Fruit fly (Drosophila melanogaster) whole organism, embryonic: Measurements from ENCODE around the gene CG33233.

Experiments used
- ATbp ChIP-seq: fragments of 200-800 bp; sonication (Bioruptor generic); optimal IDR thresholded peaks from 2 replicates; lab custom pipeline; 2017; ENCODE audit warnings: missing biosample characterization, mild to moderate bottlenecking, missing genetic modification characterization, missing genetic modification reagents
- Atf6 ChIP-seq: fragments of 200-800 bp; sonication (Bioruptor generic); IDR thresholded peaks from 2 replicates; pipeline ENCODE4 v1.3.6; 2022; ENCODE audit warnings: missing biosample characterization, missing genetic modification characterization
- Bdp1 ChIP-seq: fragments of 200-800 bp; sonication (Bioruptor generic); optimal IDR thresholded peaks from 3 replicates; lab custom pipeline; 2016; ENCODE audit warnings: missing biosample characterization, missing genetic modification characterization
- CG10209 ChIP-seq: fragments of 200-800 bp; sonication (Bioruptor generic); optimal IDR thresholded peaks from 3 replicates; lab custom pipeline; 2017; ENCODE audit warnings: missing biosample characterization, mild to moderate bottlenecking, missing genetic modification characterization, missing genetic modification reagents
- CG11696 ChIP-seq: fragments of 200-800 bp; sonication (Bioruptor generic); IDR thresholded peaks from 2 replicates; pipeline ENCODE4 v1.3.6; 2022; ENCODE audit warnings: missing biosample characterization, missing genetic modification characterization
- CG14710 ChIP-seq: fragments of 200-800 bp; sonication (Bioruptor generic); optimal IDR thresholded peaks from 3 replicates; lab custom pipeline; 2019; ENCODE audit warnings: missing biosample characterization, mild to moderate bottlenecking, missing genetic modification characterization, moderate library complexity
- CG15269 ChIP-seq: fragments of 200-800 bp; sonication (Bioruptor generic); optimal IDR thresholded peaks from 2 replicates; lab custom pipeline; 2018; ENCODE audit warnings: missing biosample characterization, mild to moderate bottlenecking, missing genetic modification characterization, moderate library complexity
- CG17361 ChIP-seq: fragments of 200-800 bp; sonication (Bioruptor generic); IDR thresholded peaks from 3 replicates; pipeline ENCODE4 v1.3.6; 2022; ENCODE audit warnings: missing biosample characterization, missing genetic modification characterization
- CG17568 ChIP-seq: fragments of 200-800 bp; sonication (Bioruptor generic); optimal IDR thresholded peaks from 2 replicates; lab custom pipeline; 2018; ENCODE audit warnings: missing biosample characterization, mild to moderate bottlenecking, missing genetic modification characterization, moderate library complexity
- CG1832 ChIP-seq: fragments of 200-800 bp; sonication (Bioruptor generic); optimal IDR thresholded peaks from 2 replicates; lab custom pipeline; 2017; ENCODE audit warnings: missing biosample characterization, mild to moderate bottlenecking, missing genetic modification characterization, inconsistent platforms
- CG2129 ChIP-seq: fragments of 200-800 bp; sonication (Bioruptor generic); IDR thresholded peaks from 2 replicates; pipeline ENCODE4 v1.3.6; 2022; ENCODE audit warnings: missing biosample characterization, missing genetic modification characterization; ENCODE audit not compliant: partially characterized antibody
- CG32767 ChIP-seq: fragments of 200-800 bp; sonication (Bioruptor generic); IDR thresholded peaks from 2 replicates; pipeline ENCODE4 v1.3.6; 2022; ENCODE audit warnings: missing biosample characterization, missing genetic modification characterization
- CG32772 ChIP-seq: fragments of 200-800 bp; sonication (Bioruptor generic); IDR thresholded peaks from 2 replicates; pipeline ENCODE4 v1.3.6; 2022; ENCODE audit warnings: missing biosample characterization, missing genetic modification characterization
- CG34376 ChIP-seq: fragments of 200-800 bp; sonication (Bioruptor generic); optimal IDR thresholded peaks from 2 replicates; lab custom pipeline; 2018; ENCODE audit warnings: missing biosample characterization, mild to moderate bottlenecking, missing genetic modification characterization
- CG43689 ChIP-seq: fragments of 200-800 bp; sonication (Bioruptor generic); IDR thresholded peaks from 2 replicates; pipeline ENCODE4 v1.3.6; 2022; ENCODE audit warnings: missing biosample characterization, missing genetic modification characterization
- CG4617 ChIP-seq: fragments of 200-800 bp; sonication (Bioruptor generic); optimal IDR thresholded peaks from 3 replicates; lab custom pipeline; 2016; ENCODE audit warnings: missing biosample characterization, missing genetic modification characterization, borderline replicate concordance
- CG4820 ChIP-seq: fragments of 200-800 bp; sonication (Bioruptor generic); optimal IDR thresholded peaks from 3 replicates; lab custom pipeline; 2016; ENCODE audit warnings: missing biosample characterization, missing genetic modification characterization
- CG6272 ChIP-seq: fragments of 200-800 bp; sonication (Bioruptor generic); IDR thresholded peaks from 2 replicates; pipeline ENCODE4 v1.3.6; 2022; ENCODE audit warnings: missing biosample characterization, missing genetic modification characterization
- CG6654 ChIP-seq: fragments of 200-800 bp; sonication (Bioruptor generic); optimal IDR thresholded peaks from 2 replicates; lab custom pipeline; 2017; ENCODE audit warnings: missing biosample characterization, mild to moderate bottlenecking, missing genetic modification characterization
- CG6765 ChIP-seq: fragments of 200-800 bp; sonication (Bioruptor generic); optimal IDR thresholded peaks from 3 replicates; lab custom pipeline; 2017; ENCODE audit warnings: missing biosample characterization, mild to moderate bottlenecking, missing genetic modification characterization
- CG8290 ChIP-seq, 3 experiments: fragments of 200-800 bp; sonication (Bioruptor generic); optimal IDR thresholded peaks; 2 replicates each; lab custom pipeline; 2016 to 2019; ENCODE audit warnings: missing biosample characterization in 3 of 3, missing genetic modification characterization in 3 of 3, mild to moderate bottlenecking in 2 of 3, moderate library complexity in 1 of 3
- CG8944 ChIP-seq: fragments of 200-800 bp; sonication (Bioruptor generic); optimal IDR thresholded peaks from 3 replicates; lab custom pipeline; 2016; ENCODE audit warnings: missing biosample characterization, missing genetic modification characterization
- CG9817 ChIP-seq: fragments of 200-800 bp; sonication (Bioruptor generic); optimal IDR thresholded peaks from 2 replicates; lab custom pipeline; 2018; ENCODE audit warnings: missing biosample characterization, mild to moderate bottlenecking, missing genetic modification characterization, moderate library complexity
- Doc3 ChIP-seq: fragments of 200-800 bp; sonication (Bioruptor generic); IDR thresholded peaks from 3 replicates; pipeline ENCODE4 v1.3.6; 2022; ENCODE audit warnings: missing biosample characterization, missing genetic modification characterization; ENCODE audit not compliant: partially characterized antibody
- HLH4C ChIP-seq: fragments of 200-800 bp; sonication (Bioruptor generic); IDR thresholded peaks from 3 replicates; pipeline ENCODE4 v1.3.6; 2022; ENCODE audit warnings: missing biosample characterization, missing genetic modification characterization; ENCODE audit not compliant: partially characterized antibody
- Myb ChIP-seq: fragments of 200-800 bp; sonication (Bioruptor generic); optimal IDR thresholded peaks from 2 replicates; lab custom pipeline; 2016; ENCODE audit warnings: missing biosample characterization, missing genetic modification characterization
- Poxn ChIP-seq: fragments of 200-800 bp; sonication (Bioruptor generic); IDR thresholded peaks from 2 replicates; pipeline ENCODE4 v1.3.6; 2022; ENCODE audit warnings: missing biosample characterization, missing genetic modification characterization
- Sox102F ChIP-seq: fragments of 200-800 bp; sonication (Bioruptor generic); optimal IDR thresholded peaks from 2 replicates; lab custom pipeline; 2018; ENCODE audit warnings: missing biosample characterization, mild to moderate bottlenecking, missing genetic modification characterization, moderate library complexity
- cg ChIP-seq: fragments of 200-800 bp; sonication (Bioruptor generic); optimal IDR thresholded peaks from 3 replicates; lab custom pipeline; 2019; ENCODE audit warnings: missing biosample characterization, mild to moderate bottlenecking, missing genetic modification characterization, moderate library complexity
- chinmo ChIP-seq: fragments of 200-800 bp; sonication (Bioruptor generic); IDR thresholded peaks from 4 replicates; pipeline ENCODE4 v1.3.6; 2022; ENCODE audit warnings: missing biosample characterization, missing genetic modification characterization; ENCODE audit not compliant: partially characterized antibody
- esg ChIP-seq: fragments of 200-800 bp; sonication (Bioruptor generic); conservative IDR thresholded peaks from 2 replicates; pipeline ENCODE4 v1.3.6; 2022; ENCODE audit warnings: missing biosample characterization, missing genetic modification characterization
- eve ChIP-seq, 2 experiments: fragments of >200 bp; optimal IDR thresholded peaks; 2 replicates each; lab custom pipeline; 2017; ENCODE audit warnings: missing biosample characterization in 2 of 2, missing genetic modification characterization in 2 of 2
- gem ChIP-seq: fragments of 200-800 bp; sonication (Bioruptor generic); optimal IDR thresholded peaks from 2 replicates; lab custom pipeline; 2019; ENCODE audit warnings: missing biosample characterization, mild to moderate bottlenecking, missing genetic modification characterization, moderate library complexity
- ham ChIP-seq: fragments of 200-800 bp; sonication (Bioruptor generic); IDR thresholded peaks from 2 replicates; pipeline ENCODE4 v1.3.6; 2022; ENCODE audit warnings: missing biosample characterization, missing genetic modification characterization
- jumu ChIP-seq: fragments of 200-800 bp; sonication (Bioruptor generic); optimal IDR thresholded peaks from 3 replicates; lab custom pipeline; 2016; ENCODE audit warnings: missing biosample characterization, missing genetic modification characterization
- mirr ChIP-seq: fragments of 200-800 bp; sonication (Bioruptor generic); optimal IDR thresholded peaks from 3 replicates; lab custom pipeline; 2018; ENCODE audit warnings: missing biosample characterization, mild to moderate bottlenecking, missing genetic modification characterization
- nom ChIP-seq: fragments of 200-800 bp; sonication (Bioruptor generic); optimal IDR thresholded peaks from 2 replicates; lab custom pipeline; 2017; ENCODE audit warnings: missing biosample characterization, missing genetic modification characterization, mild to moderate bottlenecking, moderate library complexity, missing genetic modification reagents
- org-1 ChIP-seq: fragments of 200-800 bp; sonication (Bioruptor generic); optimal IDR thresholded peaks from 2 replicates; lab custom pipeline; 2017; ENCODE audit warnings: missing biosample characterization, missing genetic modification characterization
- p53 ChIP-seq: fragments of 200-800 bp; sonication (Bioruptor generic); optimal IDR thresholded peaks from 2 replicates; lab custom pipeline; 2016; ENCODE audit warnings: missing biosample characterization, missing genetic modification characterization
- psq ChIP-seq: fragments of 200-800 bp; sonication (Bioruptor generic); optimal IDR thresholded peaks from 2 replicates; lab custom pipeline; 2017; ENCODE audit warnings: missing biosample characterization, missing genetic modification characterization
- run ChIP-seq: fragments of 200-800 bp; sonication (Bioruptor generic); optimal IDR thresholded peaks from 3 replicates; lab custom pipeline; 2018; ENCODE audit warnings: missing biosample characterization, mild to moderate bottlenecking, missing genetic modification characterization
- sima ChIP-seq: fragments of 200-800 bp; sonication (Bioruptor generic); optimal IDR thresholded peaks from 2 replicates; lab custom pipeline; 2016; ENCODE audit warnings: missing biosample characterization, missing genetic modification characterization
- sob ChIP-seq: fragments of 200-800 bp; sonication (Bioruptor generic); IDR thresholded peaks from 2 replicates; pipeline ENCODE4 v1.3.6; 2022; ENCODE audit warnings: missing biosample characterization, missing genetic modification characterization
- tll ChIP-seq, 2 experiments: fragments of 200-800 bp in 1 of 2; fragments of >200 bp in 1 of 2; sonication (Bioruptor generic) in 1 of 2; optimal IDR thresholded peaks; 2 replicates each; lab custom pipeline; 2017 to 2019; ENCODE audit warnings: missing biosample characterization in 2 of 2, missing genetic modification characterization in 2 of 2, mild to moderate bottlenecking in 1 of 2, moderate library complexity in 1 of 2
- toy ChIP-seq: fragments of 200-800 bp; sonication (Bioruptor generic); IDR thresholded peaks from 2 replicates; pipeline ENCODE4 v1.3.6; 2022; ENCODE audit warnings: missing biosample characterization, missing genetic modification characterization

The CG33233 gene

dm6 chr3L:2631406-2631805 is 28.0 kb upstream of the CG33233 start, which contains the start of the genes CG42245 and MEP-1 (continued):
- TF ChIP-seq toy (GFP tag; lab: Robert Waterston, UW) (no peak), gem (tag; lab: Kevin White, UChicago) (peak; percentile 53), CG32767 (GFP tag; lab: Robert Waterston, UW) (no peak), mirr (GFP tag; lab: Kevin White, UChicago) (no peak), CG17568 (GFP tag; lab: Kevin White, UChicago) (no peak), CG34376 (GFP tag; lab: Kevin White, UChicago) (peak; percentile 19), CG2129 (GFP tag; lab: Robert Waterston, UW) (no peak), tll (GFP tag; optimal IDR thresholded peaks at IDR 0.05; lab: Kevin White, UChicago) (no peak), sima (GFP tag; lab: Kevin White, UChicago) (no peak), CG6765 (no peak), CG10209 (GFP tag; lab: Kevin White, UChicago) (peak; percentile 17), CG8944 (GFP tag; lab: Kevin White, UChicago) (peak; percentile 23), org-1 (GFP tag; lab: Kevin White, UChicago) (no peak), CG1832 (GFP tag; lab: Kevin White, UChicago) (no peak), Doc3 (GFP tag; lab: Robert Waterston, UW) (peak; percentile 64), CG15269 (tag; lab: Kevin White, UChicago) (peak; percentile 38), ATbp (peak; percentile 19), CG8290 (GFP tag; optimal IDR thresholded peaks at IDR 0.05; lab: Kevin White, UChicago) (peak; percentile 54), CG8290 (tag; optimal IDR thresholded peaks at IDR 0.05; lab: Kevin White, UChicago) (peak in 1 of 2 experiments; percentile 9), CG9817 (tag; lab: Kevin White, UChicago) (peak; percentile 18), CG11696 (GFP tag; lab: Robert Waterston, UW) (no peak), esg (GFP tag; lab: Robert Waterston, UW) (no peak), CG17361 (GFP tag; lab: Robert Waterston, UW) (peak; percentile 49; the same call in 1 of the 3 replicates), sob (GFP tag; lab: Robert Waterston, UW) (peak; percentile 69), eve (GFP tag; optimal IDR thresholded peaks at IDR 0.05; lab: Kevin White, UChicago) (no peak), psq (GFP tag; lab: Kevin White, UChicago) (peak; percentile 13), cg (GFP tag; lab: Kevin White, UChicago) (no peak), run (tag; lab: Kevin White, UChicago) (peak; percentile 34), jumu (GFP tag; lab: Kevin White, UChicago) (no peak), Bdp1 (GFP tag; lab: Kevin White, UChicago) (peak; percentile 14), Atf6 (GFP tag; lab: Robert Waterston, UW) (no peak), p53 (no peak), CG4820 (GFP tag; lab: Kevin White, UChicago) (peak; percentile 41), Myb (GFP tag; lab: Kevin White, UChicago) (peak; percentile 97), CG6272 (no peak), CG4617 (GFP tag; lab: Kevin White, UChicago) (peak; percentile 72), Poxn (GFP tag; lab: Robert Waterston, UW) (no peak), CG32772 (no peak), CG14710 (tag; lab: Kevin White, UChicago) (peak; percentile 80), CG43689 (GFP tag; lab: Robert Waterston, UW) (no peak), ham (no peak), Sox102F (GFP tag; lab: Kevin White, UChicago) (peak; percentile 40), HLH4C (GFP tag; lab: Robert Waterston, UW) (peak; percentile 84), CG6654 (no peak), nom (GFP tag; lab: Kevin White, UChicago) (no peak), chinmo (GFP tag; lab: Robert Waterston, UW) (peak; percentile 58; the same call in 1 of the 4 replicates)
